Fruit fly (Drosophila melanogaster) whole organism, embryonic: ENCODE data around the gene Sur-8.
A peak's percentile ranks its signal among the peaks of the same experiment; 100 is the strongest.

Experiments
- Abd-B ChIP-seq: fragments of 200-800 bp; sonication (Bioruptor generic); optimal IDR thresholded peaks from 2 replicates; lab custom pipeline; 2018; ENCODE audit warnings: missing biosample characterization, mild to moderate bottlenecking, missing genetic modification characterization, moderate library complexity
- Awh ChIP-seq: fragments of 200-800 bp; sonication (Bioruptor generic); IDR thresholded peaks from 2 replicates; pipeline ENCODE4, ENCODE4 v1.3.6; 2022; ENCODE audit warnings: missing biosample characterization, missing genetic modification characterization
- CG10959 ChIP-seq: fragments of 200-800 bp; sonication (Bioruptor generic); IDR thresholded peaks from 2 replicates; pipeline ENCODE4 v1.3.6; 2022; ENCODE audit warnings: missing biosample characterization, missing genetic modification characterization
- CG11456 ChIP-seq: fragments of 200-800 bp; sonication (Bioruptor generic); IDR thresholded peaks from 3 replicates; pipeline ENCODE4 v1.3.6; 2022; ENCODE audit warnings: missing biosample characterization, missing genetic modification characterization
- CG11504 ChIP-seq: fragments of 200-800 bp; sonication (Bioruptor generic); optimal IDR thresholded peaks from 3 replicates; lab custom pipeline; 2019; ENCODE audit warnings: missing biosample characterization, mild to moderate bottlenecking, missing genetic modification characterization, moderate library complexity
- CG12769 ChIP-seq: fragments of 200-800 bp; sonication (Bioruptor generic); optimal IDR thresholded peaks from 2 replicates; lab custom pipeline; 2019; ENCODE audit warnings: missing biosample characterization, mild to moderate bottlenecking, missing genetic modification characterization, moderate library complexity
- CG13894 ChIP-seq: fragments of 200-800 bp; sonication (Bioruptor generic); optimal IDR thresholded peaks from 3 replicates; lab custom pipeline; 2018; ENCODE audit warnings: missing biosample characterization, mild to moderate bottlenecking, missing genetic modification characterization, moderate library complexity
- CG1603 ChIP-seq: fragments of 200-800 bp; sonication (Bioruptor generic); optimal IDR thresholded peaks from 2 replicates; lab custom pipeline; 2019; ENCODE audit warnings: missing biosample characterization, mild to moderate bottlenecking, missing genetic modification characterization, moderate library complexity
- CG2116 ChIP-seq: fragments of 200-800 bp; sonication (Bioruptor generic); optimal IDR thresholded peaks from 3 replicates; lab custom pipeline; 2018; ENCODE audit warnings: missing biosample characterization, mild to moderate bottlenecking, missing genetic modification characterization
- CG2889 ChIP-seq: fragments of 200-800 bp; sonication (Bioruptor generic); IDR thresholded peaks from 3 replicates; pipeline ENCODE4 v1.3.6; 2022; ENCODE audit warnings: missing biosample characterization, missing genetic modification characterization
- CG32772 ChIP-seq: fragments of 200-800 bp; sonication (Bioruptor generic); IDR thresholded peaks from 2 replicates; pipeline ENCODE4 v1.3.6; 2022; ENCODE audit warnings: missing biosample characterization, missing genetic modification characterization
- CG3281 ChIP-seq: fragments of 200-800 bp; sonication (Bioruptor generic); optimal IDR thresholded peaks from 3 replicates; lab custom pipeline; 2017; ENCODE audit warnings: missing biosample characterization, mild to moderate bottlenecking, missing genetic modification characterization
- CG3726 ChIP-seq: fragments of 200-800 bp; sonication (Bioruptor generic); IDR thresholded peaks from 3 replicates; pipeline ENCODE4, ENCODE4 v1.3.6; 2022; ENCODE audit warnings: missing biosample characterization, missing genetic modification characterization
- CG3847 ChIP-seq: fragments of 200-800 bp; sonication (Bioruptor generic); IDR thresholded peaks from 2 replicates; pipeline ENCODE4 v1.3.6; 2022; ENCODE audit warnings: missing biosample characterization, missing genetic modification characterization
- CG42726 ChIP-seq: fragments of 200-800 bp; sonication (Bioruptor generic); IDR thresholded peaks from 2 replicates; pipeline ENCODE4 v1.3.6; 2022; ENCODE audit warnings: missing biosample characterization, missing genetic modification characterization; ENCODE audit not compliant: partially characterized antibody
- CG8765 ChIP-seq: fragments of 200-800 bp; sonication (Bioruptor generic); IDR thresholded peaks from 2 replicates; pipeline ENCODE4 v1.3.6; 2022; ENCODE audit warnings: missing biosample characterization, missing genetic modification characterization
- CoRest ChIP-seq: fragments of 200-800 bp; sonication (Bioruptor generic); optimal IDR thresholded peaks from 3 replicates; lab custom pipeline; 2018; ENCODE audit warnings: missing biosample characterization, mild to moderate bottlenecking, missing genetic modification characterization, moderate library complexity
- Dfd ChIP-seq, 2 experiments: fragments of >200 bp; optimal IDR thresholded peaks; 2 replicates each; lab custom pipeline; 2017; ENCODE audit warnings: missing biosample characterization in 2 of 2, missing genetic modification characterization in 2 of 2
- H15 ChIP-seq: fragments of 200-800 bp; sonication (Bioruptor generic); IDR thresholded peaks from 3 replicates; pipeline ENCODE4 v1.3.6; 2022; ENCODE audit warnings: missing biosample characterization, missing genetic modification characterization
- HLH4C ChIP-seq: fragments of 200-800 bp; sonication (Bioruptor generic); IDR thresholded peaks from 3 replicates; pipeline ENCODE4 v1.3.6; 2022; ENCODE audit warnings: missing biosample characterization, missing genetic modification characterization; ENCODE audit not compliant: partially characterized antibody
- HmgD ChIP-seq: fragments of 200-800 bp; sonication (Bioruptor generic); optimal IDR thresholded peaks from 3 replicates; lab custom pipeline; 2016; ENCODE audit warnings: missing biosample characterization, missing genetic modification characterization
- Lhr ChIP-seq: fragments of 200-800 bp; sonication (Bioruptor generic); optimal IDR thresholded peaks from 3 replicates; lab custom pipeline; 2017; ENCODE audit warnings: mild to moderate bottlenecking, missing biosample characterization, missing genetic modification reagents, missing genetic modification characterization
- Max ChIP-seq: fragments of 200-800 bp; sonication (Bioruptor generic); optimal IDR thresholded peaks from 2 replicates; lab custom pipeline; 2016; ENCODE audit warnings: missing biosample characterization, mild to moderate bottlenecking, missing genetic modification characterization
- amos ChIP-seq: fragments of 200-800 bp; sonication (Bioruptor generic); IDR thresholded peaks from 2 replicates; pipeline ENCODE4 v1.3.6; 2022; ENCODE audit warnings: missing biosample characterization, missing genetic modification characterization; ENCODE audit not compliant: partially characterized antibody
- bcd ChIP-seq: fragments of 200-800 bp; sonication (Bioruptor generic); optimal IDR thresholded peaks from 2 replicates; lab custom pipeline; 2017; ENCODE audit warnings: missing biosample characterization, mild to moderate bottlenecking, missing genetic modification characterization
- bowl ChIP-seq: fragments of 200-800 bp; sonication (Bioruptor generic); IDR thresholded peaks from 2 replicates; pipeline ENCODE4 v1.3.6; 2022; ENCODE audit warnings: missing biosample characterization, missing genetic modification characterization
- chinmo ChIP-seq: fragments of 200-800 bp; sonication (Bioruptor generic); IDR thresholded peaks from 4 replicates; pipeline ENCODE4 v1.3.6; 2022; ENCODE audit warnings: missing biosample characterization, missing genetic modification characterization; ENCODE audit not compliant: partially characterized antibody
- corto ChIP-seq: fragments of 200-800 bp; sonication (Bioruptor generic); optimal IDR thresholded peaks from 2 replicates; lab custom pipeline; 2016; ENCODE audit warnings: missing biosample characterization, mild to moderate bottlenecking, missing genetic modification characterization, moderate library complexity
- gem ChIP-seq: fragments of 200-800 bp; sonication (Bioruptor generic); optimal IDR thresholded peaks from 2 replicates; lab custom pipeline; 2019; ENCODE audit warnings: missing biosample characterization, mild to moderate bottlenecking, missing genetic modification characterization, moderate library complexity
- maf-S ChIP-seq: fragments of 200-800 bp; sonication (Bioruptor generic); optimal IDR thresholded peaks from 2 replicates; lab custom pipeline; 2016; ENCODE audit warnings: missing biosample characterization, missing genetic modification characterization
- ro ChIP-seq: fragments of 200-800 bp; sonication (Bioruptor generic); IDR thresholded peaks from 2 replicates; pipeline ENCODE4 v1.3.6; 2022; ENCODE audit warnings: missing biosample characterization, missing genetic modification characterization
- sd ChIP-seq: fragments of 200-800 bp; sonication (Bioruptor generic); optimal IDR thresholded peaks from 3 replicates; lab custom pipeline; 2018; ENCODE audit warnings: missing biosample characterization, mild to moderate bottlenecking, missing genetic modification characterization, moderate library complexity
- sens ChIP-seq: fragments of 200-800 bp; sonication (Bioruptor generic); peaks from one replicate; lab custom pipeline; 2016; ENCODE audit warnings: missing biosample characterization, missing genetic modification characterization
- slbo ChIP-seq: fragments of 200-800 bp; sonication (Bioruptor generic); IDR thresholded peaks from 2 replicates; pipeline ENCODE4 v1.3.6; 2022; ENCODE audit warnings: missing biosample characterization, missing genetic modification characterization
- stwl ChIP-seq: fragments of 200-800 bp; sonication (Bioruptor generic); optimal IDR thresholded peaks from 3 replicates; lab custom pipeline; 2018; ENCODE audit warnings: missing biosample characterization, mild to moderate bottlenecking, missing genetic modification characterization, moderate library complexity
- tin ChIP-seq: fragments of 200-800 bp; sonication (Bioruptor generic); optimal IDR thresholded peaks from 3 replicates; lab custom pipeline; 2016; ENCODE audit warnings: missing biosample characterization, missing genetic modification characterization
- vvl ChIP-seq: fragments of 200-800 bp; sonication (Bioruptor generic); IDR thresholded peaks from 2 replicates; pipeline ENCODE4 v1.3.6; 2022; ENCODE audit warnings: missing biosample characterization, missing genetic modification characterization
- zfh2 ChIP-seq: fragments of 200-800 bp; sonication (Bioruptor generic); optimal IDR thresholded peaks from 2 replicates; lab custom pipeline; 2016; ENCODE audit warnings: missing biosample characterization, missing genetic modification characterization

The Sur-8 gene

DNA sequence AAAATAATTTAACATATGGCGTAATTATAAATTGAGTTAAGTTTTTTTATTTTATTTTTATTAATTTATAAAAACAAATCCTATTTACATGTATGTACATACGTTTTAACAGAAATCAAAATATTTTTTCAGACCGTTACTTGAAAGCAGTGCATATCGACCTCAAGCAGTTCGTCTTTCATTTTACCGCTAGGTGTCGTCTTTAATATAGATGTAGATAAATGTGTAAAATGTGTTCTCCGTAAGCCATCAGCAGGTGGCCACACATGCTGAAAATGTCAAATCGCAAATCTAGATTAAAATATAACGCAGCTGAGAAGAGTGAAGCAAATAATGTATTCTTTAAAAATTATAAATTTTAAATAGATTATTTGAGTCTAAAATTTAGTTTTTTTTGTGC is 47.1 kb upstream of the Sur-8 start (continued):
- peak; percentile 46 for TF ChIP-seq CG11504 (tag; lab: Kevin White, UChicago)
- no peak for TF ChIP-seq CG8765 (GFP tag; lab: Robert Waterston, UW)
- 0 out of 3 replicates have a peak, but pooled peaks have one; percentile 18 for TF ChIP-seq H15 (GFP tag; lab: Robert Waterston, UW)
- TF ChIP-seq CG3726 (GFP tag; lab: Robert Waterston, UW): no peak
- peak; percentile 14 for TF ChIP-seq CG2116 (GFP tag; lab: Kevin White, UChicago)
- peak; percentile 28 for TF ChIP-seq Lhr (GFP tag; lab: Kevin White, UChicago)
- peak; percentile 60 for TF ChIP-seq Abd-B (GFP tag; lab: Kevin White, UChicago)
- TF ChIP-seq gem (tag; lab: Kevin White, UChicago): peak; percentile 18
- no peak for TF ChIP-seq CG3281 (GFP tag; lab: Kevin White, UChicago)
- peak; percentile 62 for TF ChIP-seq amos (GFP tag; lab: Robert Waterston, UW)
- TF ChIP-seq sens (GFP tag; lab: Kevin White, UChicago): peak; percentile 48
- no peak for TF ChIP-seq CG10959 (GFP tag; lab: Robert Waterston, UW)
- peak; percentile 71 for TF ChIP-seq CG42726 (GFP tag; lab: Robert Waterston, UW)
- TF ChIP-seq bowl (GFP tag; lab: Robert Waterston, UW): no peak
- TF ChIP-seq maf-S (GFP tag; lab: Kevin White, UChicago): no peak
- peak; percentile 15; the same call in 1 of the 3 replicates for TF ChIP-seq HLH4C
- 0 out of 2 replicates have a peak, but pooled peaks have one; percentile 34 for TF ChIP-seq slbo (GFP tag; lab: Robert Waterston, UW)
- peak in 1 of 2 experiments; percentile 47 for TF ChIP-seq Dfd (GFP tag; optimal IDR thresholded peaks at IDR 0.05; lab: Kevin White, UChicago)
- TF ChIP-seq HmgD (GFP tag; lab: Kevin White, UChicago): peak; percentile 28
- TF ChIP-seq stwl (tag; lab: Kevin White, UChicago): peak; percentile 96
- TF ChIP-seq CG1603: peak; percentile 21
- no peak; the same call in 2 of the 3 replicates for TF ChIP-seq CG11456
- TF ChIP-seq bcd (GFP tag; lab: Kevin White, UChicago): peak; percentile 19
- TF ChIP-seq CoRest (tag; lab: Kevin White, UChicago): peak; percentile 12
- peak; percentile 9 for TF ChIP-seq CG13894 (tag; lab: Kevin White, UChicago)
- TF ChIP-seq CG3847 (GFP tag; lab: Robert Waterston, UW): peak; percentile 27; the same call in 1 of the 2 replicates
- TF ChIP-seq CG32772 (GFP tag; lab: Robert Waterston, UW): no peak

DNA sequence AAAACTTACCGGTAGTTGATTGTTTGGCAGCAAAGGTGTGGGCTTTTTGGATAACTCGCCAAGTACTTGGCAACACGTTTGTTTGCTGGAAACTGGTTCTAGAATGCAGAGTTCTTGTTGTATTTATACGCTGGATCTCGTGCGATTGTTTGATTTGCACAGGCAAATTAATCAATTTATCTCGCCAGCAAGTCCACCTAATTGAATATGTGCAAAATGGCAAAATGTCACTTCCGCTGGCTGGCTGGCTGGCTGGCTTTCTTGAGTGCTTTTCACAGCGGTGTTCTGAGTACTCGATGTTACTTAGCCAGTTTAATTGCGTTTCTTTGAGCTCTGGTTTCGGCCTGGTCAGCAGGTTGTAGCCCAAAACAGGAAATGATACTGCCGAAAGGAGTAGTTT is 46.4 kb upstream of the Sur-8 start, which contains the start of gene Eh:
Eh (minus strand) TSS at position 101 of the 400 bp plus-strand sequence.
- TF ChIP-seq ro (GFP tag; lab: Robert Waterston, UW) (no peak), CG2889 (GFP tag; lab: Robert Waterston, UW) (0 out of 3 replicates have a peak, but pooled peaks have one; percentile 24), tin (no peak)

DNA sequence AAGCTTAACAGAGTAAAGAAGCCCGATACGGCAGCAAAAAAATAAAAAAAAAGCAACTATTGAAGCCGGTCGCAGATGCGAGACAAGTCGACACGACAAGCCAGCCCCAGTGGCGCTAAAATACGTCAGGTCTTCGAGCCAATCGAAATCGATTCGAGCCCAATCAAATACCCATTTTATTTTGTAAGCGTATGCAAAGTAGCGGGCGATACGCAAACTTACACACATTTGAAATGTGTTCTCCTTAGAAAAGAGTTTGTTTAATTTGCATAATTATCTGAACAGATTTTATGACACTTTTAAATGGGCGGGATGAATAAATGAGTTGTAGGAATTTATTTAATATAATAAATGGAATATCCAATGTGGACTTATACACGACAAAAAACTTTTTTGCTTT is 45.3 kb upstream of the Sur-8 start:
- TF ChIP-seq chinmo (0 out of 4 replicates have a peak, but pooled peaks have one; percentile 57), zfh2 (no peak), Max (GFP tag; lab: Kevin White, UChicago) (no peak), corto (no peak), CG12769 (tag; lab: Kevin White, UChicago) (peak; percentile 60), vvl (peak; percentile 60; the same call in 1 of the 2 replicates), Awh (GFP tag; lab: Robert Waterston, UW) (peak; percentile 61), sd (peak; percentile 74)
